Fruit fly (Drosophila melanogaster) whole organism, embryonic: Measurements from ENCODE around the gene fry.
A peak's percentile ranks its signal among the peaks of the same experiment; 100 is the strongest.

Experiments
- CG11504 ChIP-seq: fragments of 200-800 bp; sonication (Bioruptor generic); optimal IDR thresholded peaks from 3 replicates; lab custom pipeline; 2019; ENCODE audit warnings: missing biosample characterization, mild to moderate bottlenecking, missing genetic modification characterization, moderate library complexity
- CG11560 ChIP-seq: fragments of 200-800 bp; sonication (Bioruptor generic); IDR thresholded peaks from 3 replicates; pipeline ENCODE4 v1.3.6; 2022; ENCODE audit warnings: missing biosample characterization, missing genetic modification characterization
- CG11695 ChIP-seq: fragments of 200-800 bp; sonication (Bioruptor generic); IDR thresholded peaks from 3 replicates; pipeline ENCODE4 v1.3.6; 2022; ENCODE audit warnings: missing biosample characterization, missing genetic modification characterization
- CG12104 ChIP-seq: fragments of 200-800 bp; sonication (Bioruptor generic); optimal IDR thresholded peaks from 3 replicates; lab custom pipeline; 2016; ENCODE audit warnings: missing biosample characterization, missing genetic modification characterization
- CG12236 ChIP-seq: fragments of 200-800 bp; sonication (Bioruptor generic); optimal IDR thresholded peaks from 2 replicates; lab custom pipeline; 2016; ENCODE audit warnings: missing biosample characterization, missing genetic modification characterization
- CG14860 ChIP-seq: fragments of 200-800 bp; sonication (Bioruptor generic); IDR thresholded peaks from 3 replicates; pipeline ENCODE4 v1.3.6; 2022; ENCODE audit warnings: missing biosample characterization, missing genetic modification characterization; ENCODE audit not compliant: partially characterized antibody
- CG1602 ChIP-seq: fragments of 200-800 bp; sonication (Bioruptor generic); optimal IDR thresholded peaks from 3 replicates; lab custom pipeline; 2016; ENCODE audit warnings: missing biosample characterization, missing genetic modification characterization
- CG1603 ChIP-seq: fragments of 200-800 bp; sonication (Bioruptor generic); optimal IDR thresholded peaks from 2 replicates; lab custom pipeline; 2019; ENCODE audit warnings: missing biosample characterization, mild to moderate bottlenecking, missing genetic modification characterization, moderate library complexity
- CG1647 ChIP-seq: fragments of 200-800 bp; sonication (Bioruptor generic); optimal IDR thresholded peaks from 3 replicates; lab custom pipeline; 2016; ENCODE audit warnings: missing biosample characterization, missing genetic modification characterization
- CG16813 ChIP-seq: fragments of 200-800 bp; sonication (Bioruptor generic); IDR thresholded peaks from 3 replicates; pipeline ENCODE4 v1.3.6; 2022; ENCODE audit warnings: missing biosample characterization, missing genetic modification characterization; ENCODE audit not compliant: partially characterized antibody
- CG17612 ChIP-seq: fragments of 200-800 bp; sonication (Bioruptor generic); IDR thresholded peaks from 2 replicates; pipeline ENCODE4 v1.3.6; 2022; ENCODE audit warnings: missing biosample characterization, missing genetic modification characterization
- CG3281 ChIP-seq: fragments of 200-800 bp; sonication (Bioruptor generic); optimal IDR thresholded peaks from 3 replicates; lab custom pipeline; 2017; ENCODE audit warnings: missing biosample characterization, mild to moderate bottlenecking, missing genetic modification characterization
- CG3847 ChIP-seq: fragments of 200-800 bp; sonication (Bioruptor generic); IDR thresholded peaks from 2 replicates; pipeline ENCODE4 v1.3.6; 2022; ENCODE audit warnings: missing biosample characterization, missing genetic modification characterization
- CG4360 ChIP-seq: fragments of 200-800 bp; sonication (Bioruptor generic); IDR thresholded peaks from 2 replicates; pipeline ENCODE4 v1.3.6; 2022; ENCODE audit warnings: missing biosample characterization, missing genetic modification characterization
- CG6689 ChIP-seq: fragments of 200-800 bp; sonication (Bioruptor generic); IDR thresholded peaks from 2 replicates; pipeline ENCODE4 v1.3.6; 2022; ENCODE audit warnings: missing biosample characterization, missing genetic modification characterization
- CG9215 ChIP-seq: fragments of 200-800 bp; sonication (Bioruptor generic); IDR thresholded peaks from 2 replicates; pipeline ENCODE4 v1.3.6; 2022; ENCODE audit warnings: missing biosample characterization, missing genetic modification characterization
- CG9817 ChIP-seq: fragments of 200-800 bp; sonication (Bioruptor generic); optimal IDR thresholded peaks from 2 replicates; lab custom pipeline; 2018; ENCODE audit warnings: missing biosample characterization, mild to moderate bottlenecking, missing genetic modification characterization, moderate library complexity
- Hey ChIP-seq: fragments of 200-800 bp; sonication (Bioruptor generic); optimal IDR thresholded peaks from 3 replicates; lab custom pipeline; 2018; ENCODE audit warnings: missing biosample characterization, mild to moderate bottlenecking, missing genetic modification characterization
- Jarid2 ChIP-seq: fragments of 200-800 bp; sonication (Bioruptor generic); optimal IDR thresholded peaks from 3 replicates; lab custom pipeline; 2017; ENCODE audit warnings: mild to moderate bottlenecking, missing biosample characterization, missing genetic modification reagents, missing genetic modification characterization
- Kr ChIP-seq: fragments of 200-800 bp; sonication (Bioruptor generic); optimal IDR thresholded peaks from 2 replicates; lab custom pipeline; 2017; ENCODE audit warnings: missing biosample characterization, mild to moderate bottlenecking, missing genetic modification characterization
- Med ChIP-seq: fragments of 200-800 bp; sonication (Bioruptor generic); peaks from one replicate; lab custom pipeline; 2016; ENCODE audit warnings: missing biosample characterization, missing genetic modification characterization, mild to moderate bottlenecking, inconsistent platforms, moderate library complexity
- Nf-YB ChIP-seq: fragments of 200-800 bp; sonication (Bioruptor generic); optimal IDR thresholded peaks from 3 replicates; lab custom pipeline; 2019; ENCODE audit warnings: missing biosample characterization, mild to moderate bottlenecking, missing genetic modification characterization, moderate library complexity
- Pdp1 ChIP-seq, 2 experiments: fragments of 200-800 bp; sonication (Bioruptor generic); optimal IDR thresholded peaks; 3 replicates each; lab custom pipeline; 2016; ENCODE audit warnings: missing biosample characterization in 2 of 2, missing genetic modification characterization in 2 of 2, mild to moderate bottlenecking in 1 of 2, moderate library complexity in 1 of 2
- Sox100B ChIP-seq: fragments of 200-800 bp; sonication (Bioruptor generic); optimal IDR thresholded peaks from 3 replicates; lab custom pipeline; 2018; ENCODE audit warnings: missing biosample characterization, mild to moderate bottlenecking, missing genetic modification characterization
- Trl ChIP-seq, 3 experiments: fragments of >200 bp in 2 of 3; fragments of 200-800 bp in 1 of 3; sonication (Bioruptor generic) in 1 of 3; optimal IDR thresholded peaks; 2 replicates in 1 of 3; 3 replicates in 2 of 3; lab custom pipeline; 2016 to 2017; ENCODE audit warnings: missing biosample characterization in 1 of 3, missing genetic modification characterization in 1 of 3
- Usf ChIP-seq: fragments of 200-800 bp; sonication (Bioruptor generic); optimal IDR thresholded peaks from 2 replicates; lab custom pipeline; 2017; ENCODE audit warnings: missing genotype, missing biosample characterization, missing genetic modification characterization
- ab ChIP-seq: fragments of 200-800 bp; sonication (Bioruptor generic); optimal IDR thresholded peaks from 2 replicates; lab custom pipeline; 2016; ENCODE audit warnings: missing biosample characterization, missing genetic modification characterization
- ap ChIP-seq: fragments of 200-800 bp; sonication (Bioruptor generic); IDR thresholded peaks from 2 replicates; pipeline ENCODE4 v1.3.6; 2022; ENCODE audit warnings: missing biosample characterization, missing genetic modification characterization
- chm ChIP-seq: fragments of 200-800 bp; sonication (Bioruptor generic); IDR thresholded peaks from 2 replicates; pipeline ENCODE4 v1.3.6; 2022; ENCODE audit warnings: missing biosample characterization, missing genetic modification characterization
- crc ChIP-seq: fragments of 200-800 bp; sonication (Bioruptor generic); optimal IDR thresholded peaks from 2 replicates; lab custom pipeline; 2016; ENCODE audit warnings: missing biosample characterization, missing genetic modification characterization
- croc ChIP-seq: fragments of 200-800 bp; sonication (Bioruptor generic); conservative IDR thresholded peaks from 3 replicates; pipeline ENCODE4 v1.3.6; 2022; ENCODE audit warnings: missing biosample characterization, missing genetic modification characterization
- da ChIP-seq: fragments of 200-800 bp; sonication (Bioruptor generic); optimal IDR thresholded peaks from 2 replicates; lab custom pipeline; 2016; ENCODE audit warnings: missing biosample characterization, missing genetic modification characterization
- dati ChIP-seq: fragments of 200-800 bp; sonication (Bioruptor generic); IDR thresholded peaks from 2 replicates; pipeline ENCODE4 v1.3.6; 2022; ENCODE audit warnings: missing biosample characterization, missing genetic modification characterization
- ems ChIP-seq: fragments of 200-800 bp; sonication (Bioruptor generic); optimal IDR thresholded peaks from 3 replicates; lab custom pipeline; 2016; ENCODE audit warnings: missing biosample characterization, missing genetic modification characterization
- eyg ChIP-seq: fragments of 200-800 bp; sonication (Bioruptor generic); optimal IDR thresholded peaks from 3 replicates; lab custom pipeline; 2016; ENCODE audit warnings: missing biosample characterization, missing genetic modification characterization
- fu2 ChIP-seq: fragments of 200-800 bp; sonication (Bioruptor generic); optimal IDR thresholded peaks from 2 replicates; lab custom pipeline; 2016; ENCODE audit warnings: missing biosample characterization, missing genetic modification characterization
- grn ChIP-seq: fragments of 200-800 bp; sonication (Bioruptor generic); optimal IDR thresholded peaks from 3 replicates; lab custom pipeline; 2017; ENCODE audit warnings: missing biosample characterization, missing genetic modification characterization
- hb ChIP-seq: fragments of 200-800 bp; sonication (Bioruptor generic); IDR thresholded peaks from 3 replicates; pipeline ENCODE4 v1.3.6; 2022; ENCODE audit warnings: missing biosample characterization, missing genetic modification characterization; ENCODE audit not compliant: partially characterized antibody
- hth ChIP-seq: fragments of >200 bp; optimal IDR thresholded peaks from 2 replicates; lab custom pipeline; 2017; ENCODE audit warnings: inconsistent platforms
- lbe ChIP-seq: fragments of 200-800 bp; sonication (Bioruptor generic); optimal IDR thresholded peaks from 2 replicates; lab custom pipeline; 2016; ENCODE audit warnings: missing biosample characterization, mild to moderate bottlenecking, missing genetic modification characterization
- nerfin-2 ChIP-seq: fragments of 200-800 bp; sonication (Bioruptor generic); IDR thresholded peaks from 2 replicates; pipeline ENCODE4 v1.3.6; 2022; ENCODE audit warnings: missing biosample characterization, missing genetic modification characterization; ENCODE audit not compliant: partially characterized antibody
- org-1 ChIP-seq: fragments of 200-800 bp; sonication (Bioruptor generic); optimal IDR thresholded peaks from 2 replicates; lab custom pipeline; 2017; ENCODE audit warnings: missing biosample characterization, missing genetic modification characterization
- pzg ChIP-seq: fragments of 200-800 bp; sonication (Bioruptor generic); optimal IDR thresholded peaks from 3 replicates; lab custom pipeline; 2018; ENCODE audit warnings: missing biosample characterization, mild to moderate bottlenecking, missing genetic modification characterization, moderate library complexity
- ranshi ChIP-seq: fragments of 200-800 bp; sonication (Bioruptor generic); IDR thresholded peaks from 2 replicates; pipeline ENCODE4 v1.3.6; 2022; ENCODE audit warnings: missing biosample characterization, missing genetic modification characterization
- sens-2 ChIP-seq: fragments of 200-800 bp; sonication (Bioruptor generic); IDR thresholded peaks from 2 replicates; pipeline ENCODE4 v1.3.6; 2022; ENCODE audit warnings: missing biosample characterization, missing genetic modification characterization
- shn ChIP-seq: fragments of 200-800 bp; sonication (Bioruptor generic); optimal IDR thresholded peaks from 3 replicates; lab custom pipeline; 2016; ENCODE audit warnings: missing biosample characterization, missing genetic modification characterization
- sim ChIP-seq: fragments of 200-800 bp; sonication (Bioruptor generic); IDR thresholded peaks from 2 replicates; pipeline ENCODE4 v1.3.6; 2022; ENCODE audit warnings: missing biosample characterization, missing genetic modification characterization
- stc ChIP-seq: fragments of 200-800 bp; sonication (Bioruptor generic); IDR thresholded peaks from 2 replicates; pipeline ENCODE4 v1.3.6; 2022; ENCODE audit warnings: missing biosample characterization, missing genetic modification characterization
- stwl ChIP-seq: fragments of 200-800 bp; sonication (Bioruptor generic); optimal IDR thresholded peaks from 3 replicates; lab custom pipeline; 2018; ENCODE audit warnings: missing biosample characterization, mild to moderate bottlenecking, missing genetic modification characterization, moderate library complexity
- tio ChIP-seq: fragments of 200-800 bp; sonication (Bioruptor generic); optimal IDR thresholded peaks from 2 replicates; lab custom pipeline; 2017; ENCODE audit warnings: missing biosample characterization, missing genetic modification characterization, inconsistent platforms
- vvl ChIP-seq: fragments of 200-800 bp; sonication (Bioruptor generic); IDR thresholded peaks from 2 replicates; pipeline ENCODE4 v1.3.6; 2022; ENCODE audit warnings: missing biosample characterization, missing genetic modification characterization
- zen ChIP-seq: fragments of 200-800 bp; sonication (Bioruptor generic); optimal IDR thresholded peaks from 3 replicates; lab custom pipeline; 2018; ENCODE audit warnings: missing biosample characterization, mild to moderate bottlenecking, missing genetic modification characterization, moderate library complexity

Gene fry

DNA sequence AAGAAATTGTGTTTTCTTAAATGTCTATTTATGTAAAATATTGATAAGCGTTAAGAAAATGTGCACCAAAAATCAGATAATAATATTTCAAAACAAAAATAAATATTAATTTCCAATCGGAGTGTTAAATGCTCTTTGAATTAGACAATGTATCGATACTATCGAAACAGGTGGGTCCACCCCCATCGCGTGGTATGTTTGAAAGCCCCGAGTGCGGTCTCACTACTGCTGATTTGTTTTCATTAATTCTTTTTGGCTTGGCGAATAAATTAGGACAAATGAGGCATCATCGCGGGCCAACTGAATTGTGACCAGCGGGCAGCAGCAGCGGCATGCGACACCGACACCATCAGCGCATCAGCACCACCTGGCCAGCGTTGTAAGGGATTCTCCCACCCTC, 47.8 kb upstream of the fry start, which contains the start of gene Naa60 (continued):
- TF ChIP-seq sim (GFP tag; lab: Robert Waterston, UW) (no peak), sens-2 (GFP tag; lab: Robert Waterston, UW) (no peak), nerfin-2 (GFP tag; lab: Robert Waterston, UW) (peak; percentile 67; the same call in 1 of the 2 replicates), Jarid2 (GFP tag; lab: Kevin White, UChicago) (no peak), lbe (GFP tag; lab: Kevin White, UChicago) (no peak), CG1647 (GFP tag; lab: Kevin White, UChicago) (no peak), chm (GFP tag; lab: Robert Waterston, UW) (no peak), croc (GFP tag; lab: Robert Waterston, UW) (no peak), CG11560 (no peak), Usf (GFP tag; lab: Kevin White, UChicago) (no peak), eyg (GFP tag; lab: Kevin White, UChicago) (no peak), CG14860 (GFP tag; lab: Robert Waterston, UW) (peak; percentile 82), org-1 (GFP tag; lab: Kevin White, UChicago) (no peak), CG1602 (GFP tag; lab: Kevin White, UChicago) (no peak), zen (peak; percentile 36), shn (no peak), CG9215 (GFP tag; lab: Robert Waterston, UW) (no peak), CG3847 (GFP tag; lab: Robert Waterston, UW) (no peak), Pdp1 (GFP tag; optimal IDR thresholded peaks at IDR 0.05; lab: Kevin White, UChicago) (peak in 1 of 2 experiments; percentile 24), Med (GFP tag; lab: Kevin White, UChicago) (peak; percentile 40), da (no peak), CG17612 (GFP tag; lab: Robert Waterston, UW) (no peak), Sox100B (GFP tag; lab: Kevin White, UChicago) (no peak), CG12236 (GFP tag; lab: Kevin White, UChicago) (no peak), CG11504 (no peak), stwl (peak; percentile 57), CG16813 (peak; percentile 85), CG4360 (GFP tag; lab: Robert Waterston, UW) (no peak), tio (GFP tag; lab: Kevin White, UChicago) (no peak), CG9817 (no peak), ap (GFP tag; lab: Robert Waterston, UW) (no peak), CG3281 (GFP tag; lab: Kevin White, UChicago) (no peak), ems (no peak), ranshi (GFP tag; lab: Robert Waterston, UW) (no peak), CG11695 (no peak), CG6689 (GFP tag; lab: Robert Waterston, UW) (no peak), crc (no peak), Kr (no peak), ab (no peak), vvl (GFP tag; lab: Robert Waterston, UW) (no peak; the same call in none of the 2 replicates), fu2 (GFP tag; lab: Kevin White, UChicago) (no peak), stc (GFP tag; lab: Robert Waterston, UW) (no peak), grn (GFP tag; lab: Kevin White, UChicago) (no peak), CG12104 (GFP tag; lab: Kevin White, UChicago) (no peak), pzg (peak; percentile 83), CG1603 (tag; lab: Kevin White, UChicago) (no peak), Nf-YB (no peak), dati (GFP tag; lab: Robert Waterston, UW) (no peak), Trl (optimal IDR thresholded peaks at IDR 0.05; lab: Kevin White, UChicago) (no peak), Trl (GFP tag; optimal IDR thresholded peaks at IDR 0.05; lab: Kevin White, UChicago) (no peak), hth (no peak), Hey (no peak), hb (GFP tag; lab: Robert Waterston, UW) (peak; percentile 70; the same call in 2 of the 3 replicates)
